Worm (Caenorhabditis elegans): Measurements from ENCODE around the gene Y17G7B.20.

Gene Y17G7B.20

ce11 chrII:11958793-11959574 lies 20.7 kb downstream of the Y17G7B.20 start:
- TF ChIP-seq sdc-2 (tag; optimal IDR thresholded peaks at IDR 0.05) (peak; percentile 45), sox-4 (tag; optimal IDR thresholded peaks at IDR 0.05) (peak; percentile 66), Y22D7AL.16 (tag; optimal IDR thresholded peaks at IDR 0.05) (peak; percentile 3), ttx-3 (tag; optimal IDR thresholded peaks at IDR 0.05) (peak; percentile 42), ztf-16 (tag; optimal IDR thresholded peaks at IDR 0.05) (peak; percentile 22), pha-4 (tag; optimal IDR thresholded peaks at IDR 0.05) (no peak), C08G9.2 (tag; optimal IDR thresholded peaks at IDR 0.05) (peak; percentile 3), ceh-31 (tag; optimal IDR thresholded peaks at IDR 0.05) (peak; percentile 23), madf-2 (tag; optimal IDR thresholded peaks at IDR 0.05) (peak; percentile 11), ceh-34 (tag; optimal IDR thresholded peaks at IDR 0.05) (peak; percentile 11), K02D7.2 (tag; optimal IDR thresholded peaks at IDR 0.05) (no peak), che-1 (tag; optimal IDR thresholded peaks at IDR 0.05) (peak; percentile 54), ceh-22 (tag; optimal IDR thresholded peaks at IDR 0.05) (no peak), hlh-6 (tag; optimal IDR thresholded peaks at IDR 0.05) (peak; percentile 53), pax-1 (tag; optimal IDR thresholded peaks at IDR 0.05) (no peak), unc-3 (GFP tag; conservative IDR thresholded peaks at IDR 0.05) (peak; percentile 48; the same call in 1 of the 2 replicates), unc-3 (tag; optimal IDR thresholded peaks at IDR 0.05) (no peak), ceh-45 (GFP tag; IDR thresholded peaks at IDR 0.05) (no peak), lim-6 (tag; optimal IDR thresholded peaks at IDR 0.05) (no peak), gmeb-2 (tag; optimal IDR thresholded peaks at IDR 0.05) (peak; percentile 53), ceh-9 (tag; optimal IDR thresholded peaks at IDR 0.05) (no peak), pat-9 (tag; optimal IDR thresholded peaks at IDR 0.05) (peak; percentile 60), npax-4 (tag; optimal IDR thresholded peaks at IDR 0.05) (no peak), zip-5 (tag; optimal IDR thresholded peaks at IDR 0.05) (peak; percentile 2), fkh-6 (tag; optimal IDR thresholded peaks at IDR 0.05) (no peak), ama-1 (optimal IDR thresholded peaks at IDR 0.05) (no peak), F13H6.1 (tag; optimal IDR thresholded peaks at IDR 0.05) (no peak), T23F11.4 (GFP tag; optimal IDR thresholded peaks at IDR 0.05) (peak; percentile 34), unc-86 (tag; optimal IDR thresholded peaks at IDR 0.05) (peak; percentile 39), fkh-10 (GFP tag; optimal IDR thresholded peaks at IDR 0.05) (no peak), mec-3 (tag; optimal IDR thresholded peaks at IDR 0.05; ENCODE audit: borderline replicate concordance) (no peak), C38D4.7 (GFP tag; optimal IDR thresholded peaks at IDR 0.05) (peak; percentile 42), ceh-48 (tag; optimal IDR thresholded peaks at IDR 0.05) (peak; percentile 40), ceh-6 (GFP tag; optimal IDR thresholded peaks at IDR 0.05) (peak; percentile 60), rnt-1 (tag; optimal IDR thresholded peaks at IDR 0.05) (peak; percentile 58), fax-1 (tag; optimal IDR thresholded peaks at IDR 0.05) (no peak), ceh-2 (tag; optimal IDR thresholded peaks at IDR 0.05) (peak; percentile 19), elt-2 (tag; optimal IDR thresholded peaks at IDR 0.05) (peak; percentile 65), ahr-1 (tag; optimal IDR thresholded peaks at IDR 0.05) (no peak), ceh-14 (tag; optimal IDR thresholded peaks at IDR 0.05) (peak; percentile 61), hlh-13 (GFP tag; optimal IDR thresholded peaks at IDR 0.05) (peak; percentile 48), hlh-8 (tag; optimal IDR thresholded peaks at IDR 0.05) (no peak), pqm-1 (tag; optimal IDR thresholded peaks at IDR 0.05) (no peak), tbx-2 (tag; optimal IDR thresholded peaks at IDR 0.05) (peak; percentile 38), ceh-19 (GFP tag; optimal IDR thresholded peaks at IDR 0.05) (peak; percentile 49), K09A11.1 (tag; optimal IDR thresholded peaks at IDR 0.05; ENCODE audit: insufficient read depth) (peak; percentile 36), nfya-1 (tag; optimal IDR thresholded peaks at IDR 0.05) (peak; percentile 40), ceh-18 (tag; optimal IDR thresholded peaks at IDR 0.05) (peak; percentile 44), pag-3 (tag; optimal IDR thresholded peaks at IDR 0.05; ENCODE audit: borderline replicate concordance) (no peak), sox-2 (GFP tag; IDR thresholded peaks at IDR 0.05) (peak; percentile 5; the same call in 1 of the 2 replicates), dmd-4 (tag; optimal IDR thresholded peaks at IDR 0.05; ENCODE audit: borderline replicate concordance) (peak; percentile 44), ref-2 (tag; optimal IDR thresholded peaks at IDR 0.05) (peak; percentile 63)
